Worm (Caenorhabditis elegans) whole organism, early embryonic: ENCODE measurements around the gene ZK177.9.

ENCODE experiments used
- B0310.2 ChIP-seq: sonication (generic microtip); optimal IDR thresholded peaks from 2 replicates; lab custom pipeline; 2016; ENCODE audit warnings: mild to moderate bottlenecking, missing genetic modification characterization, missing compliant biosample characterization
- F13C5.2 ChIP-seq: sonication (generic microtip); optimal IDR thresholded peaks from 2 replicates; lab custom pipeline; 2017; ENCODE audit warnings: mild to moderate bottlenecking, missing genetic modification characterization, inconsistent platforms, missing compliant biosample characterization
- aly-1 ChIP-seq: sonication (generic microtip); optimal IDR thresholded peaks from 2 replicates; lab custom pipeline; 2016; ENCODE audit warnings: missing genetic modification characterization, missing compliant biosample characterization
- ama-1 ChIP-seq: fragments of 150-350 bp; optimal IDR thresholded peaks from 2 replicates; lab custom pipeline; 2014
- flt-1 ChIP-seq: fragments of 200-800 bp; sonication (Bioruptor generic); IDR thresholded peaks from 2 replicates; pipeline ENCODE4 v1.3.6; 2022; ENCODE audit warnings: missing genetic modification characterization, missing compliant biosample characterization
- hmbx-1 ChIP-seq: sonication (generic microtip); optimal IDR thresholded peaks from 2 replicates; lab custom pipeline; 2016; ENCODE audit warnings: mild to moderate bottlenecking, missing genetic modification characterization, missing compliant biosample characterization
- hmg-4 ChIP-seq: fragments of 200-800 bp; sonication (Bioruptor generic); optimal IDR thresholded peaks from 2 replicates; lab custom pipeline; 2018; ENCODE audit warnings: mild to moderate bottlenecking, missing genetic modification characterization, missing compliant biosample characterization
- hnd-1 ChIP-seq: sonication (generic microtip); optimal IDR thresholded peaks from 2 replicates; lab custom pipeline; 2016; ENCODE audit warnings: missing genetic modification characterization, missing compliant biosample characterization
- scrt-1 ChIP-seq: fragments of 200-800 bp; sonication (Bioruptor generic); IDR thresholded peaks from 2 replicates; pipeline ENCODE4 v1.3.6; 2022; ENCODE audit warnings: missing genetic modification characterization, missing compliant biosample characterization
- sea-1 ChIP-seq: fragments of 200-800 bp; sonication (Bioruptor generic); conservative IDR thresholded peaks from 2 replicates; pipeline ENCODE4 v1.3.6; 2022; ENCODE audit warnings: missing genetic modification characterization, missing compliant biosample characterization
- tbx-11 ChIP-seq: fragments of 200-800 bp; sonication (Bioruptor generic); IDR thresholded peaks from 2 replicates; pipeline ENCODE4 v1.3.6; 2022; ENCODE audit warnings: missing genetic modification characterization, missing compliant biosample characterization

- TF ChIP-seq flt-1 (no peak), hnd-1 (tag; lab: Kevin White, UChicago) (no peak), ama-1 (lab: Kevin White, UChicago) (no peak), tbx-11 (GFP tag; lab: Robert Waterston, UW) (no peak), hmbx-1 (tag; lab: Kevin White, UChicago) (no peak), aly-1 (no peak), F13C5.2 (no peak), hmg-4 (GFP tag; lab: Kevin White, UChicago) (no peak), B0310.2 (tag; lab: Kevin White, UChicago) (no peak), sea-1 (GFP tag; lab: Robert Waterston, UW) (no peak), scrt-1 (no peak)
Measured at ce11 chrII:5518910-5519309, 1.4 kb upstream of the ZK177.9 start, which contains the start of gene ZK177.2.
